Worm (Caenorhabditis elegans) whole organism, L3 larva: ENCODE data around the gene ceh-13.

Experiments used
- R02D3.7 ChIP-seq: fragments of 150-350 bp; optimal IDR thresholded peaks from 2 replicates; lab custom pipeline; 2014; ENCODE audit warnings: missing biosample characterization, missing genetic modification characterization
- ZK546.5 ChIP-seq: sonication (generic microtip); optimal IDR thresholded peaks from 2 replicates; lab custom pipeline; 2017; ENCODE audit warnings: missing biosample characterization, missing genetic modification characterization
- aly-2 ChIP-seq: fragments of 150-350 bp; optimal IDR thresholded peaks from 2 replicates; lab custom pipeline; 2014; ENCODE audit warnings: missing biosample characterization, missing genetic modification characterization
- ama-1 ChIP-seq: fragments of 150-350 bp; optimal IDR thresholded peaks from 2 replicates; lab custom pipeline; 2018
- ceh-16 ChIP-seq: sonication (generic microtip); optimal IDR thresholded peaks from 2 replicates; lab custom pipeline; 2017; ENCODE audit warnings: missing biosample characterization, missing genetic modification characterization
- ceh-28 ChIP-seq: fragments of 150-350 bp; optimal IDR thresholded peaks from 2 replicates; lab custom pipeline; 2014; ENCODE audit warnings: missing biosample characterization, missing genetic modification reagents, missing genetic modification characterization
- ceh-82 ChIP-seq: fragments of 150-350 bp; optimal IDR thresholded peaks from 2 replicates; lab custom pipeline; 2014; ENCODE audit warnings: missing biosample characterization, missing genetic modification characterization
- ceh-9 ChIP-seq: sonication (generic microtip); optimal IDR thresholded peaks from 2 replicates; lab custom pipeline; 2018; ENCODE audit warnings: missing biosample characterization, missing genetic modification characterization
- egl-27 ChIP-seq: sonication (generic microtip); optimal IDR thresholded peaks from 4 replicates; lab custom pipeline; 2017; ENCODE audit warnings: missing biosample characterization, missing genetic modification reagents, missing genetic modification characterization
- egl-5 ChIP-seq: fragments of 150-350 bp; optimal IDR thresholded peaks from 2 replicates; lab custom pipeline; 2017; ENCODE audit warnings: missing biosample characterization, missing genetic modification reagents, missing genetic modification characterization, inconsistent platforms
- elt-2 ChIP-seq: sonication (generic microtip); optimal IDR thresholded peaks from 2 replicates; lab custom pipeline; 2016; ENCODE audit warnings: missing genetic modification reagents, mild to moderate bottlenecking, missing genetic modification characterization, missing compliant biosample characterization
- elt-3 ChIP-seq, 3 experiments: fragments of 150-350 bp in 1 of 3; sonication (generic microtip) in 2 of 3; optimal IDR thresholded peaks; 2 replicates in 2 of 3; 4 replicates in 1 of 3; lab custom pipeline; 2014 to 2017; ENCODE audit warnings: missing biosample characterization in 3 of 3, missing genetic modification characterization in 3 of 3
- eor-1 ChIP-seq, 2 experiments: fragments of 150-350 bp; optimal IDR thresholded peaks; 2 replicates each; lab custom pipeline; 2014 to 2018; ENCODE audit warnings: missing biosample characterization in 2 of 2, missing genetic modification characterization in 2 of 2
- fkh-10 ChIP-seq: sonication (generic microtip); optimal IDR thresholded peaks from 2 replicates; lab custom pipeline; 2017; ENCODE audit warnings: missing biosample characterization, missing genetic modification reagents, missing genetic modification characterization
- fkh-2 ChIP-seq: fragments of 150-350 bp; optimal IDR thresholded peaks from 2 replicates; lab custom pipeline; 2014; ENCODE audit warnings: missing biosample characterization, missing genetic modification reagents, missing genetic modification characterization
- fos-1 ChIP-seq: fragments of 150-350 bp; optimal IDR thresholded peaks from 2 replicates; lab custom pipeline; 2014; ENCODE audit warnings: missing biosample characterization, missing genetic modification characterization
- hmg-11 ChIP-seq: sonication (generic microtip); optimal IDR thresholded peaks from 2 replicates; lab custom pipeline; 2016; ENCODE audit warnings: missing genetic modification characterization, missing compliant biosample characterization
- jun-1 ChIP-seq: fragments of 150-350 bp; optimal IDR thresholded peaks from 2 replicates; lab custom pipeline; 2014; ENCODE audit warnings: missing biosample characterization, missing genetic modification reagents, missing genetic modification characterization
- lin-15B ChIP-seq: fragments of 150-350 bp; optimal IDR thresholded peaks from 2 replicates; lab custom pipeline; 2014; ENCODE audit warnings: missing biosample characterization, missing genetic modification characterization
- lin-39 ChIP-seq: fragments of 150-350 bp; optimal IDR thresholded peaks from 2 replicates; lab custom pipeline; 2018; ENCODE audit warnings: missing biosample characterization, missing genetic modification reagents, missing genetic modification characterization
- lsy-12 ChIP-seq: sonication (generic microtip); optimal IDR thresholded peaks from 2 replicates; lab custom pipeline; 2016; ENCODE audit warnings: mild to moderate bottlenecking, missing genetic modification characterization, missing compliant biosample characterization
- mdl-1 ChIP-seq: fragments of 150-350 bp; optimal IDR thresholded peaks from 2 replicates; lab custom pipeline; 2014; ENCODE audit warnings: missing biosample characterization, missing genetic modification characterization
- mml-1 ChIP-seq: fragments of 150-350 bp; sonication (generic microtip); optimal IDR thresholded peaks from 3 replicates; lab custom pipeline; 2014; ENCODE audit warnings: missing biosample characterization, missing genetic modification characterization
- nfya-1 ChIP-seq: sonication (generic microtip); optimal IDR thresholded peaks from 2 replicates; lab custom pipeline; 2017; ENCODE audit warnings: missing genetic modification characterization, mild to moderate bottlenecking, missing compliant biosample characterization, antibody characterized with exemption, moderate library complexity; ENCODE audit not compliant: insufficient read depth
- nhr-11 ChIP-seq: fragments of 150-350 bp; optimal IDR thresholded peaks from 2 replicates; lab custom pipeline; 2014; ENCODE audit warnings: missing biosample characterization, missing genetic modification characterization
- nhr-12 ChIP-seq: fragments of 150-350 bp; optimal IDR thresholded peaks from 2 replicates; lab custom pipeline; 2014; ENCODE audit warnings: missing biosample characterization, missing genetic modification characterization
- nhr-23 ChIP-seq: fragments of 150-350 bp; optimal IDR thresholded peaks from 2 replicates; lab custom pipeline; 2014; ENCODE audit warnings: missing biosample characterization, missing genetic modification reagents, missing genetic modification characterization
- nhr-237 ChIP-seq: fragments of 150-350 bp; optimal IDR thresholded peaks from 2 replicates; lab custom pipeline; 2014; ENCODE audit warnings: missing biosample characterization, missing genetic modification characterization
- nhr-25 ChIP-seq: sonication (generic microtip); optimal IDR thresholded peaks from 2 replicates; lab custom pipeline; 2017; ENCODE audit warnings: missing biosample characterization, missing genetic modification characterization
- nhr-28 ChIP-seq: fragments of 150-350 bp; optimal IDR thresholded peaks from 2 replicates; lab custom pipeline; 2014; ENCODE audit warnings: missing biosample characterization, missing genetic modification characterization
- nhr-67 ChIP-seq: fragments of 150-350 bp; optimal IDR thresholded peaks from 2 replicates; lab custom pipeline; 2014; ENCODE audit warnings: missing biosample characterization, missing genetic modification characterization
- nhr-76 ChIP-seq: fragments of 150-350 bp; sonication (generic microtip); optimal IDR thresholded peaks from 5 replicates; lab custom pipeline; 2014; ENCODE audit warnings: missing biosample characterization, missing genetic modification characterization
- nhr-77 ChIP-seq: fragments of 150-350 bp; optimal IDR thresholded peaks from 2 replicates; lab custom pipeline; 2014; ENCODE audit warnings: missing biosample characterization, missing genetic modification characterization
- pha-4 ChIP-seq: fragments of 150-350 bp; optimal IDR thresholded peaks from 2 replicates; lab custom pipeline; 2014; ENCODE audit warnings: missing biosample characterization, missing genetic modification reagents, missing genetic modification characterization
- pqm-1 ChIP-seq: fragments of 150-350 bp; optimal IDR thresholded peaks from 2 replicates; lab custom pipeline; 2017; ENCODE audit warnings: missing biosample characterization, missing genetic modification characterization, inconsistent platforms
- sea-2 ChIP-seq: fragments of 150-350 bp; sonication (generic microtip); optimal IDR thresholded peaks from 4 replicates; lab custom pipeline; 2014; ENCODE audit warnings: missing biosample characterization, missing genetic modification reagents, missing genetic modification characterization
- skn-1 ChIP-seq: fragments of 150-350 bp; optimal IDR thresholded peaks from 2 replicates; lab custom pipeline; 2014; ENCODE audit warnings: missing biosample characterization, missing genetic modification characterization
- snpc-4 ChIP-seq: fragments of 150-350 bp; optimal IDR thresholded peaks from 2 replicates; lab custom pipeline; 2014; ENCODE audit warnings: missing biosample characterization, missing genetic modification characterization
- tbx-2 ChIP-seq: sonication (generic microtip); optimal IDR thresholded peaks from 2 replicates; lab custom pipeline; 2016; ENCODE audit warnings: mild to moderate bottlenecking, missing genetic modification characterization, missing compliant biosample characterization
- unc-62 ChIP-seq: fragments of 150-350 bp; sonication (generic microtip); optimal IDR thresholded peaks from 4 replicates; lab custom pipeline; 2014; ENCODE audit warnings: missing biosample characterization, missing genetic modification reagents, missing genetic modification characterization
- zag-1 ChIP-seq: fragments of 150-350 bp; optimal IDR thresholded peaks from 2 replicates; lab custom pipeline; 2014; ENCODE audit warnings: missing biosample characterization, missing genetic modification characterization
- ztf-11 ChIP-seq: fragments of 150-350 bp; optimal IDR thresholded peaks from 2 replicates; lab custom pipeline; 2014; ENCODE audit warnings: missing biosample characterization, missing genetic modification characterization

Gene ceh-13

DNA sequence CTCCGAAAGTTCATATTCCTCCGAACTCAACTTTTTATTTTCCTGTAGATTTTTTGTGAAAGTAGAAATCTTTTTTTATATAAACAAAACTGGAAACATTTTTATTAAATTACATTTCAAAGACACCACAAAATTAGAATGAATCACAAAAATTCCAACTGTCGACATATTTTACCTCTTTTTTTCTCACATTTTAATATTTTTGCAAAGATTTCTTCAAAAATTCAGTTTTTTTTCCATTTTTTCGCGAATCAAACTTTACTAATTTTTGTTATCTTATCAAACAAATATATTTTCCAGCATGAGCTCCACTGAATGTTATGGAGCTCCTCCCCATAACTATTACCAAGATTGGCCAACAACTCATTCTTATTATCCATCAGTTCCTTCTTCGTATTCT is at the start of gene ceh-13:
TSS of gene ceh-13 (plus strand) at position 301 of the 400 bp plus-strand sequence.
- no peak for TF ChIP-seq ZK546.5 (tag; lab: Kevin White, UChicago)
- TF ChIP-seq nhr-11, result no peak
- TF ChIP-seq egl-5 (tag; lab: Kevin White, UChicago), result no peak
- no peak for TF ChIP-seq egl-27 (tag; lab: Kevin White, UChicago)
- no peak for TF ChIP-seq snpc-4 (tag; lab: Kevin White, UChicago)
- no peak for TF ChIP-seq fos-1 (tag; lab: Kevin White, UChicago)
- no peak for TF ChIP-seq zag-1 (tag; lab: Kevin White, UChicago)
- TF ChIP-seq nhr-67, result no peak
- TF ChIP-seq ama-1 (lab: Kevin White, UChicago), result no peak
- no peak for TF ChIP-seq nhr-76 (tag; lab: Kevin White, UChicago)
- TF ChIP-seq tbx-2, result no peak
- no peak for TF ChIP-seq elt-2

DNA sequence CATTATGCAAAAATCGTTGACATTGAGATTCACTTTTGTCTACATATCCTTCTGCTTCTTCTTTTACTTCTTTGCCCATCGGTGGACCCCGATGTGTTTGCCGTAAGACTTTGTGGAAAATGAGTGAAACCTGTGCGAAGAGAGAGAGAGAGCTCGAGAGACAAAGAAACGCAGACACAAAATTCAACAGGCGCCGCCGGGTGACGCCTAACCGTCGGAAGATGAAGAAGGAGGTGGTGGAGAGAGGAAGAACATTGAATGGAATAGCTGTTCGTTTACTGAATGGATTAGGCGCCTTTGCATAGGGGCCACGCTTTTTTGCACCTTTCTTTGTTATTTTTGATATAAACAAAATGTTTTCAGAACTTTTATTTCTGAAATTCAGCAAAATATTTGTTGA is 48.5 kb upstream of the ceh-13 start:
- TF ChIP-seq jun-1 (tag; lab: Kevin White, UChicago) (no peak), ceh-16 (tag; lab: Kevin White, UChicago) (no peak), nhr-237 (tag; lab: Kevin White, UChicago) (no peak), ceh-28 (tag; lab: Kevin White, UChicago) (no peak), ama-1 (lab: Kevin White, UChicago) (no peak), fkh-10 (no peak), sea-2 (no peak), zag-1 (tag; lab: Kevin White, UChicago) (no peak), lin-15B (tag; lab: Kevin White, UChicago) (no peak), fkh-2 (tag; lab: Kevin White, UChicago) (no peak), ztf-11 (tag; lab: Kevin White, UChicago) (no peak), lin-39 (tag; lab: Kevin White, UChicago) (no peak)

DNA sequence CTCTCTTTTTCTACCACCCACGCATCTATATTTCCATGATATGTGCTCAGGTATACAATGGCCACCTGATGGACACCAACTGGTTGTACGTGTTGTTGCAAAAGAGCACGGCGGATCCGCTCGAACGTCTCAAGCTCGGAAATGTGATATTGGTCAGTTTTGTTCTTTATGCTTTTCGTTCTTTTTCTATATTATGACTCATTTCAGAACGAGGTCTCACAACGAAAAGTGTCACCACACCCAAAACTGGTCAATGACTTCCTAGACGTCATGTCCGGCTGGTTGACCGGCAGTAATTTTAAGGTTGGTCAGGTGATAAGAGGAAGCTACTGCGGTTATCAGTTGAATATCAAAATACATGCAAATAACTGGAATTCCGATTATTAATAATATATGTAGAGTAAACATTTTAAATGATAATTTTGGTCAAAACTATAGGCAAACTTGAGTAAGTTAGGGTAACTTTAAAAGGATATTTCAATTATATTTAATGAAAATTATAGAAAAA is 47.3 kb upstream of the ceh-13 start, which contains the start of gene cls-1:
TSS of gene cls-1 (plus strand) at position 51 of the 508 bp plus-strand sequence.
- TF ChIP-seq elt-2 (peak; percentile 25), zag-1 (tag; lab: Kevin White, UChicago) (no peak), pqm-1 (tag; lab: Kevin White, UChicago) (peak; percentile 43)

DNA sequence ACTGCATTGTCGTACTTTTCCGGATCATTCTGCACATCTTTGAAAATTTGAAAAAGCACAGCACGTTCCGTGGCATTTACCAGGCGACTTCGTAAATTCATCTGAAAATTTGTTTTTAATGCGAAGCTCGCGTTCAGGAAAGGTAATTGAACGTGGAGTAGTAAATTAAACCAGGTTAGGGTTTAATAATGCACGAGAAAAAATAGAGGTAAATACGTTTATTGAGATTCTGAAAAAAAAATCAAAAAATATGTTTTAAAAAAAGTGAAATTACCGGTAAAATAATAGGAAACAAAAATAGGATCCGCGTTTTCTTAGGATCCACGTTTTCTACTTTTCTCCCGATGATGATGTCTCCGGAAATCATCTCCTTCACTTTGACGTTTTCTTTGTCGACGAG is 37.0 kb upstream of the ceh-13 start, which contains the start of gene clk-2:
TSS of gene clk-2 (minus strand) at position 101 of the 400 bp plus-strand sequence.
- no peak for TF ChIP-seq egl-5 (tag; lab: Kevin White, UChicago)

DNA sequence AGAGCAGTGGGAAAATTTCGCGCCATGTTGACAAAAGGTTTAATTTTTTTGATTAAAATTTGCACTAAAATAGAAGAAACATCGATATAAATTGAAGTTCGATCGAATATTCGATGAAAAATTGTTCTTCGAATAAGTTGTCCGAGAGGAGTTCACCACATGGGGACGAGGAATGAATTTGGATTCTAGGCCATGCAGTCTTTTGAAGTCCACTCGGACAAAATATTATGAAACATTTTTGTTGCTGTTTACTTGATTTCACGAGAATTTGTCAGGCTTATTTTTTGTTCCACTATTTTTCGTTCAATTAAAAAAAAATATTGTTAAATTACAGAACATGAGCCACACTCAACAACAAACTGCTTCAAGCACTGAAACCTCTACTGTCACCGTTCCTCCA is 34.8 kb upstream of the ceh-13 start, which contains the start of the genes cux-7 and C07H6.2:
TSS of gene cux-7 (minus strand) at position 174 of the 400 bp plus-strand sequence.
TSS of gene C07H6.2 (plus strand) at position 338 of the 400 bp plus-strand sequence.
- TF ChIP-seq nhr-12 (tag; lab: Kevin White, UChicago) (no peak), pqm-1 (tag; lab: Kevin White, UChicago) (peak; percentile 61), R02D3.7 (peak; percentile 72), mdl-1 (no peak), nhr-25 (tag; lab: Kevin White, UChicago) (peak; percentile 88), elt-3 (tag; optimal IDR thresholded peaks at IDR 0.05; lab: Kevin White, UChicago) (no peak), egl-27 (tag; lab: Kevin White, UChicago) (peak; percentile 54), snpc-4 (tag; lab: Kevin White, UChicago) (peak; percentile 89), ztf-11 (tag; lab: Kevin White, UChicago) (no peak), tbx-2 (peak; percentile 87), ceh-9 (tag; lab: Kevin White, UChicago) (no peak), lsy-12 (tag; lab: Kevin White, UChicago) (peak; percentile 97), lin-39 (tag; lab: Kevin White, UChicago) (peak; percentile 90), nhr-23 (tag; lab: Kevin White, UChicago) (peak; percentile 95), mml-1 (tag; lab: Kevin White, UChicago) (no peak), nhr-77 (tag; lab: Kevin White, UChicago) (peak; percentile 50), fkh-2 (tag; lab: Kevin White, UChicago) (no peak), ceh-28 (tag; lab: Kevin White, UChicago) (peak; percentile 79), ZK546.5 (tag; lab: Kevin White, UChicago) (no peak), ceh-16 (tag; lab: Kevin White, UChicago) (peak; percentile 18), fkh-10 (no peak), aly-2 (no peak), pha-4 (tag; lab: Kevin White, UChicago) (peak; percentile 96), ceh-82 (tag; lab: Kevin White, UChicago) (peak; percentile 52), hmg-11 (tag; lab: Kevin White, UChicago) (no peak), egl-5 (tag; lab: Kevin White, UChicago) (peak; percentile 29), skn-1 (tag; lab: Kevin White, UChicago) (peak; percentile 87), elt-2 (peak; percentile 52), sea-2 (no peak), zag-1 (tag; lab: Kevin White, UChicago) (no peak), nhr-28 (no peak), eor-1 (tag; optimal IDR thresholded peaks at IDR 0.05; lab: Kevin White, UChicago) (no peak), unc-62 (GFP tag; lab: Kevin White, UChicago) (no peak), ama-1 (lab: Kevin White, UChicago) (no peak), jun-1 (tag; lab: Kevin White, UChicago) (peak; percentile 77), nfya-1 (peak; percentile 91), lin-15B (tag; lab: Kevin White, UChicago) (peak; percentile 96), nhr-237 (tag; lab: Kevin White, UChicago) (no peak), fos-1 (tag; lab: Kevin White, UChicago) (no peak)
